Worm (Caenorhabditis elegans) whole organism, L3 larva: ENCODE measurements around the gene pptr-2.

ENCODE experiments used
- ama-1 ChIP-seq: fragments of 150-350 bp; optimal IDR thresholded peaks from 2 replicates; lab custom pipeline; 2018
- ceh-28 ChIP-seq: fragments of 150-350 bp; optimal IDR thresholded peaks from 2 replicates; lab custom pipeline; 2014; ENCODE audit warnings: missing biosample characterization, missing genetic modification reagents, missing genetic modification characterization
- egl-27 ChIP-seq: sonication (generic microtip); optimal IDR thresholded peaks from 4 replicates; lab custom pipeline; 2017; ENCODE audit warnings: missing biosample characterization, missing genetic modification reagents, missing genetic modification characterization
- nfya-1 ChIP-seq: sonication (generic microtip); optimal IDR thresholded peaks from 2 replicates; lab custom pipeline; 2017; ENCODE audit warnings: missing genetic modification characterization, mild to moderate bottlenecking, missing compliant biosample characterization, antibody characterized with exemption, moderate library complexity; ENCODE audit not compliant: insufficient read depth
- nhr-25 ChIP-seq: sonication (generic microtip); optimal IDR thresholded peaks from 2 replicates; lab custom pipeline; 2017; ENCODE audit warnings: missing biosample characterization, missing genetic modification characterization
- zag-1 ChIP-seq: fragments of 150-350 bp; optimal IDR thresholded peaks from 2 replicates; lab custom pipeline; 2014; ENCODE audit warnings: missing biosample characterization, missing genetic modification characterization

DNA sequence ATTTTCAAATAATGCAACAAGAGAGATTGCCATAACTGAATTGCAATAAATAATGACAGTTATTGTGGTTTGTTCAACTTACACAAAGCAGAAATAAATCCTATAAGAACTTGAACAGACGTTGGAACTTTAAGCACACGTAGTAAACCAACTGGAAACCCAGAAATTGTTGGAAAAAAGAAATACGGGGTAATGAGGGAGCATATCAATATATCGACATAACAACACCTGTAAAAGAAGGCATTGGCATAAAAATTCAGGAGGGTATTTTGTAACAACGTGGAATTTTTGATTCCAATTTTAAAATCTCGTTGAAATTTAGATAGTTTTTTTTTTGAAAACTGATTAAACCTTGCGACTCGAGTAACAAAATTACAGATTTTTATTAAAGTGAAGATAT lies 21.8 kb upstream of the pptr-2 start:
- TF ChIP-seq ceh-28 (tag; lab: Kevin White, UChicago) (no peak), zag-1 (tag; lab: Kevin White, UChicago) (no peak), nfya-1 (tag; lab: Kevin White, UChicago) (no peak), nhr-25 (tag; lab: Kevin White, UChicago) (no peak), ama-1 (no peak), egl-27 (tag; lab: Kevin White, UChicago) (no peak)
